Fruit fly (Drosophila melanogaster): ENCODE data around the gene CG43915.

- no peak for TF ChIP-seq CG4496 (GFP tag; IDR thresholded peaks at IDR 0.05)
- no peak for TF ChIP-seq CG14655 (GFP tag; optimal IDR thresholded peaks at IDR 0.05)
- no peak for TF ChIP-seq CG13204 (GFP tag; optimal IDR thresholded peaks at IDR 0.05)
- no peak for TF ChIP-seq Snoo (tag; optimal IDR thresholded peaks at IDR 0.05)
- no peak for TF ChIP-seq CG17806 (tag; optimal IDR thresholded peaks at IDR 0.05)
- no peak for TF ChIP-seq CG9948 (tag; optimal IDR thresholded peaks at IDR 0.05)
- TF ChIP-seq Ets98B (GFP tag; IDR thresholded peaks at IDR 0.05), result no peak
- no peak for TF ChIP-seq EcR (GFP tag; optimal IDR thresholded peaks at IDR 0.05)
- no peak for TF ChIP-seq D1 (tag; optimal IDR thresholded peaks at IDR 0.05)
Observed at dm6 chr3L:3995554-3995953, 22.9 kb downstream of the CG43915 start.
